Worm (Caenorhabditis elegans) whole organism, early embryonic: ENCODE measurements around the gene K12B6.11.

ENCODE experiments used
- B0310.2 ChIP-seq: sonication (generic microtip); optimal IDR thresholded peaks from 2 replicates; lab custom pipeline; 2016; ENCODE audit warnings: mild to moderate bottlenecking, missing genetic modification characterization, missing compliant biosample characterization
- F13C5.2 ChIP-seq: sonication (generic microtip); optimal IDR thresholded peaks from 2 replicates; lab custom pipeline; 2017; ENCODE audit warnings: mild to moderate bottlenecking, missing genetic modification characterization, inconsistent platforms, missing compliant biosample characterization
- aly-1 ChIP-seq: sonication (generic microtip); optimal IDR thresholded peaks from 2 replicates; lab custom pipeline; 2016; ENCODE audit warnings: missing genetic modification characterization, missing compliant biosample characterization
- ama-1 ChIP-seq: fragments of 150-350 bp; optimal IDR thresholded peaks from 2 replicates; lab custom pipeline; 2014
- ceh-13 ChIP-seq: fragments of 200-800 bp; sonication (Bioruptor generic); optimal IDR thresholded peaks from 2 replicates; lab custom pipeline; 2018; ENCODE audit warnings: mild to moderate bottlenecking, missing genetic modification characterization, missing compliant biosample characterization
- ceh-36 ChIP-seq: sonication (generic microtip); optimal IDR thresholded peaks from 2 replicates; lab custom pipeline; 2016; ENCODE audit warnings: missing genetic modification characterization, inconsistent platforms, missing compliant biosample characterization
- ets-7 ChIP-seq: sonication (generic microtip); optimal IDR thresholded peaks from 2 replicates; lab custom pipeline; 2016; ENCODE audit warnings: missing genotype, missing genetic modification characterization, missing compliant biosample characterization
- flt-1 ChIP-seq: fragments of 200-800 bp; sonication (Bioruptor generic); IDR thresholded peaks from 2 replicates; pipeline ENCODE4 v1.3.6; 2022; ENCODE audit warnings: missing genetic modification characterization, missing compliant biosample characterization
- hmbx-1 ChIP-seq: sonication (generic microtip); optimal IDR thresholded peaks from 2 replicates; lab custom pipeline; 2016; ENCODE audit warnings: mild to moderate bottlenecking, missing genetic modification characterization, missing compliant biosample characterization
- hmg-4 ChIP-seq: fragments of 200-800 bp; sonication (Bioruptor generic); optimal IDR thresholded peaks from 2 replicates; lab custom pipeline; 2018; ENCODE audit warnings: mild to moderate bottlenecking, missing genetic modification characterization, missing compliant biosample characterization
- hnd-1 ChIP-seq: sonication (generic microtip); optimal IDR thresholded peaks from 2 replicates; lab custom pipeline; 2016; ENCODE audit warnings: missing genetic modification characterization, missing compliant biosample characterization
- pes-1 ChIP-seq: fragments of 200-800 bp; sonication (Bioruptor generic); IDR thresholded peaks from 2 replicates; pipeline ENCODE4 v1.3.6; 2022; ENCODE audit warnings: missing genetic modification reagents, missing genetic modification characterization, missing compliant biosample characterization
- scrt-1 ChIP-seq: fragments of 200-800 bp; sonication (Bioruptor generic); IDR thresholded peaks from 2 replicates; pipeline ENCODE4 v1.3.6; 2022; ENCODE audit warnings: missing genetic modification characterization, missing compliant biosample characterization
- sea-1 ChIP-seq: fragments of 200-800 bp; sonication (Bioruptor generic); conservative IDR thresholded peaks from 2 replicates; pipeline ENCODE4 v1.3.6; 2022; ENCODE audit warnings: missing genetic modification characterization, missing compliant biosample characterization
- tbx-11 ChIP-seq: fragments of 200-800 bp; sonication (Bioruptor generic); IDR thresholded peaks from 2 replicates; pipeline ENCODE4 v1.3.6; 2022; ENCODE audit warnings: missing genetic modification characterization, missing compliant biosample characterization
- tbx-37 ChIP-seq: fragments of 200-800 bp; sonication (Bioruptor generic); conservative IDR thresholded peaks from 2 replicates; pipeline ENCODE4 v1.3.6; 2022; ENCODE audit warnings: missing genetic modification reagents, missing genetic modification characterization, missing compliant biosample characterization
- tra-4 ChIP-seq: sonication (generic microtip); optimal IDR thresholded peaks from 2 replicates; lab custom pipeline; 2017; ENCODE audit warnings: missing genetic modification characterization, missing compliant biosample characterization

Gene K12B6.11

ce11 chrV:6249135-6249534 is 39.6 kb upstream of the K12B6.11 start:
- TF ChIP-seq B0310.2 (tag; lab: Kevin White, UChicago) (no peak), pes-1 (GFP tag; lab: Robert Waterston, UW) (no peak), hmbx-1 (tag; lab: Kevin White, UChicago) (no peak), aly-1 (no peak), F13C5.2 (tag; lab: Kevin White, UChicago) (no peak), flt-1 (GFP tag; lab: Robert Waterston, UW) (no peak), tbx-11 (GFP tag; lab: Robert Waterston, UW) (no peak), ets-7 (tag; lab: Kevin White, UChicago) (no peak), ama-1 (no peak), tra-4 (tag; lab: Kevin White, UChicago) (no peak), ceh-36 (tag; lab: Kevin White, UChicago) (no peak)

ce11 chrV:6250959-6251598 is 37.6 kb upstream of the K12B6.11 start:
- TF ChIP-seq tbx-37 (GFP tag; lab: Robert Waterston, UW) (no peak), ets-7 (tag; lab: Kevin White, UChicago) (no peak), aly-1 (no peak), flt-1 (GFP tag; lab: Robert Waterston, UW) (no peak), pes-1 (GFP tag; lab: Robert Waterston, UW) (no peak), hmbx-1 (tag; lab: Kevin White, UChicago) (no peak), tra-4 (tag; lab: Kevin White, UChicago) (no peak), scrt-1 (GFP tag; lab: Robert Waterston, UW) (no peak), hnd-1 (no peak), B0310.2 (tag; lab: Kevin White, UChicago) (no peak), ceh-13 (GFP tag; lab: Kevin White, UChicago) (no peak), sea-1 (GFP tag; lab: Robert Waterston, UW) (no peak)

- no peak for TF ChIP-seq hmg-4 (GFP tag; lab: Kevin White, UChicago)
- no peak for TF ChIP-seq tbx-11 (GFP tag; lab: Robert Waterston, UW)
- no peak for TF ChIP-seq aly-1
- no peak for TF ChIP-seq B0310.2 (tag; lab: Kevin White, UChicago)
- TF ChIP-seq pes-1 (GFP tag; lab: Robert Waterston, UW), result no peak
- no peak for TF ChIP-seq ets-7 (tag; lab: Kevin White, UChicago)
- no peak for TF ChIP-seq sea-1 (GFP tag; lab: Robert Waterston, UW)
- TF ChIP-seq hmbx-1 (tag; lab: Kevin White, UChicago), result no peak
- TF ChIP-seq flt-1 (GFP tag; lab: Robert Waterston, UW), result no peak
- TF ChIP-seq tra-4 (tag; lab: Kevin White, UChicago), result no peak
- no peak for TF ChIP-seq tbx-37 (GFP tag; lab: Robert Waterston, UW)
- TF ChIP-seq hnd-1, result no peak
- no peak for TF ChIP-seq ceh-36 (tag; lab: Kevin White, UChicago)
- no peak for TF ChIP-seq ama-1
- no peak for TF ChIP-seq scrt-1 (GFP tag; lab: Robert Waterston, UW)
- no peak for TF ChIP-seq F13C5.2 (tag; lab: Kevin White, UChicago)
- TF ChIP-seq ceh-13 (GFP tag; lab: Kevin White, UChicago), result no peak
Measured at ce11 chrV:6253936-6254335, 34.8 kb upstream of the K12B6.11 start.

DNA sequence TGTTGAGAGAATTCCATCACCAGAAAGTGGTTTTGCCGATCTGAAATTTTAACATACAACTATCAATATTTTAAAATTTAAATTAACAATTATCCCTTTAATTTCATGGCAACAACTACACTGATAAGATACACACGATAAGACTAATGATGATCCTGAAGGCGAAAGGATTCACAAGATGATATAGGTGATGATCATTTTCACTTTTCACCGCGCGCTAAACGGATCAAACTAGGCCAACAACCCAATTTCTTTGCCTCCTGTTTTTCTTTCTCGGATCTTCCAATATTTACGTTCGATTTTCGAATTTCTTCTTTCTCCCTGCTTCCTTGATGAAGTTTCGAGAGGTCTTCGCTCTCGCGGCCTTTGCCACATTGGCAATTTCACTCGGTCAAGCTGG is 29.6 kb upstream of the K12B6.11 start, which contains the start of gene K08B12.1:
Gene K08B12.1, plus strand, starts transcription at position 229 of the 400 bp plus-strand sequence.
- no peak for TF ChIP-seq aly-1
- TF ChIP-seq hnd-1, result no peak
- TF ChIP-seq flt-1 (GFP tag; lab: Robert Waterston, UW), result no peak
- TF ChIP-seq ama-1, result no peak
- no peak for TF ChIP-seq F13C5.2 (tag; lab: Kevin White, UChicago)
- TF ChIP-seq hmg-4 (GFP tag; lab: Kevin White, UChicago), result no peak
- no peak for TF ChIP-seq ets-7 (tag; lab: Kevin White, UChicago)
- no peak for TF ChIP-seq hmbx-1 (tag; lab: Kevin White, UChicago)
- TF ChIP-seq tra-4 (tag; lab: Kevin White, UChicago), result no peak
- TF ChIP-seq tbx-37 (GFP tag; lab: Robert Waterston, UW), result no peak

DNA sequence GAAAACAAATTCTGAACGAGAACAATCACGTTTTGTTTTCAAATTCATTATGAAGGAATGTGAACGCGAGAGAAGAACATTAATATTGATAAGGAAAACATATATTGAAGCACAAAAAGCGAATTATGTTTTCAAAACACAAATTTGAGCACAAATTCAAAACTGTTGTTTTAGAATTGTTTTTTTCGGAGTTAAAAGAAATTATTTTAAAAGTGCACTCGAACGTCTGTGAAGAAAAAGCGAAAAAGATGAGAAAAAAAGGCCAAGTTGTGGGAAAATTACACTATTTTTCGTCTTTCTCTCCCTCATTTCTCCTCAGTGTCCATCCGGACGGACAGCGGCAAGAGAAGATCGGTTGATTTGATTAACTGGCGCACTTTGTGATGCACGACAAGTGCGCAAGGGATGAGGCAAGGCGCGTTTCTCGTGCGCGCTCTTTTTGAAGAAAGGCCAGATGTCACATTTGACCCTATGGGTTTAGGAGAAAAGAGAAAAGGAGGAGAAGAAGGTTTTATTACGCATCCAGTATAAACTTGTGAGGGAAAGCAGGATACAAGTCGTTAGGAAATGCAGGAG is 21.4 kb upstream of the K12B6.11 start, which contains the start of gene mrck-1:
Gene mrck-1, minus strand, starts transcription at position 51 of the 576 bp plus-strand sequence.
- peak; percentile 95 for TF ChIP-seq F13C5.2 (tag; lab: Kevin White, UChicago)
- peak; percentile 71 for TF ChIP-seq flt-1 (GFP tag; lab: Robert Waterston, UW)
- peak; percentile 95 for TF ChIP-seq hmg-4 (GFP tag; lab: Kevin White, UChicago)
- no peak for TF ChIP-seq ama-1
- TF ChIP-seq B0310.2 (tag; lab: Kevin White, UChicago), result peak; percentile 64
- peak; percentile 74 for TF ChIP-seq scrt-1 (GFP tag; lab: Robert Waterston, UW)
- TF ChIP-seq hnd-1, result no peak
- no peak; the same call in 1 of the 2 replicates for TF ChIP-seq pes-1 (GFP tag; lab: Robert Waterston, UW)
- peak; percentile 33 for TF ChIP-seq ets-7 (tag; lab: Kevin White, UChicago)
- no peak for TF ChIP-seq tra-4 (tag; lab: Kevin White, UChicago)
- peak; percentile 57 for TF ChIP-seq tbx-11 (GFP tag; lab: Robert Waterston, UW)
- peak; percentile 76 for TF ChIP-seq tbx-37 (GFP tag; lab: Robert Waterston, UW)
- peak; percentile 77 for TF ChIP-seq sea-1 (GFP tag; lab: Robert Waterston, UW)
- peak; percentile 37 for TF ChIP-seq ceh-13 (GFP tag; lab: Kevin White, UChicago)
- peak; percentile 54 for TF ChIP-seq ceh-36 (tag; lab: Kevin White, UChicago)
- TF ChIP-seq aly-1, result peak; percentile 82
- no peak for TF ChIP-seq hmbx-1 (tag; lab: Kevin White, UChicago)

- TF ChIP-seq flt-1 (GFP tag; lab: Robert Waterston, UW) (no peak), aly-1 (no peak), B0310.2 (tag; lab: Kevin White, UChicago) (no peak), tbx-37 (GFP tag; lab: Robert Waterston, UW) (no peak), scrt-1 (GFP tag; lab: Robert Waterston, UW) (no peak), ceh-36 (tag; lab: Kevin White, UChicago) (no peak), sea-1 (GFP tag; lab: Robert Waterston, UW) (no peak), tbx-11 (GFP tag; lab: Robert Waterston, UW) (no peak), pes-1 (GFP tag; lab: Robert Waterston, UW) (no peak), ets-7 (tag; lab: Kevin White, UChicago) (no peak), ceh-13 (GFP tag; lab: Kevin White, UChicago) (no peak), ama-1 (no peak), hmbx-1 (tag; lab: Kevin White, UChicago) (no peak), hnd-1 (no peak), hmg-4 (GFP tag; lab: Kevin White, UChicago) (no peak), tra-4 (tag; lab: Kevin White, UChicago) (no peak), F13C5.2 (tag; lab: Kevin White, UChicago) (no peak)
Measured at ce11 chrV:6267978-6268377, 20.7 kb upstream of the K12B6.11 start.
